Worm (Caenorhabditis elegans) whole organism, L1 larva: ENCODE results near the gene ZK662.2.

Source experiments
- C16A3.4 ChIP-seq: fragments of 150-350 bp; optimal IDR thresholded peaks from 2 replicates; lab custom pipeline; 2014; ENCODE audit warnings: missing biosample characterization, missing genetic modification characterization
- F16B12.6 ChIP-seq: fragments of 150-350 bp; optimal IDR thresholded peaks from 2 replicates; lab custom pipeline; 2014; ENCODE audit warnings: missing biosample characterization, missing genetic modification characterization
- aha-1 ChIP-seq: fragments of 150-350 bp; optimal IDR thresholded peaks from 2 replicates; lab custom pipeline; 2014; ENCODE audit warnings: missing biosample characterization, missing genetic modification characterization
- ama-1 ChIP-seq: fragments of 150-350 bp; optimal IDR thresholded peaks from 2 replicates; lab custom pipeline; 2014
- dsc-1 ChIP-seq: sonication (generic microtip); optimal IDR thresholded peaks from 2 replicates; lab custom pipeline; 2016; ENCODE audit warnings: mild to moderate bottlenecking, missing genetic modification characterization, missing compliant biosample characterization
- efl-1 ChIP-seq, 4 experiments: fragments of 150-350 bp; optimal IDR thresholded peaks in 3 of 4; peaks in 1 of 4; 1 replicate in 1 of 4; 2 replicates in 3 of 4; lab custom pipeline; 2014; ENCODE audit warnings: missing biosample characterization in 2 of 4, missing genetic modification characterization in 2 of 4, missing genetic modification reagents in 2 of 4
- egl-27 ChIP-seq, 2 experiments: fragments of 150-350 bp in 1 of 2; sonication (generic microtip); optimal IDR thresholded peaks; 3 replicates each; lab custom pipeline; 2017 to 2018; ENCODE audit warnings: missing biosample characterization in 2 of 2, missing genetic modification characterization in 2 of 2, missing genetic modification reagents in 2 of 2
- elt-3 ChIP-seq, 6 experiments: fragments of 150-350 bp in 1 of 6; sonication (generic microtip); optimal IDR thresholded peaks; 2 replicates each; lab custom pipeline; 2017 to 2018; ENCODE audit warnings: missing biosample characterization in 6 of 6, missing genetic modification characterization in 6 of 6, inconsistent platforms in 1 of 6
- fkh-4 ChIP-seq: sonication (generic microtip); optimal IDR thresholded peaks from 2 replicates; lab custom pipeline; 2016; ENCODE audit warnings: missing compliant biosample characterization, missing genetic modification characterization, borderline replicate concordance
- fos-1 ChIP-seq: fragments of 150-350 bp; optimal IDR thresholded peaks from 2 replicates; lab custom pipeline; 2014; ENCODE audit warnings: missing biosample characterization, missing genetic modification characterization
- grh-1 ChIP-seq: fragments of 200-800 bp; sonication (Bioruptor generic); IDR thresholded peaks from 2 replicates; pipeline ENCODE4 v1.3.6; 2022; ENCODE audit warnings: missing genetic modification reagents, missing genetic modification characterization, missing compliant biosample characterization
- hlh-17 ChIP-seq: fragments of 200-800 bp; sonication (Bioruptor generic); optimal IDR thresholded peaks from 2 replicates; lab custom pipeline; 2018; ENCODE audit warnings: missing genetic modification characterization, mild to moderate bottlenecking, missing compliant biosample characterization, moderate library complexity, borderline replicate concordance
- hpl-2 ChIP-seq: fragments of 150-350 bp; optimal IDR thresholded peaks from 2 replicates; lab custom pipeline; 2014; ENCODE audit warnings: missing biosample characterization, missing genetic modification reagents, missing genetic modification characterization
- irx-1 ChIP-seq: sonication (generic microtip); optimal IDR thresholded peaks from 2 replicates; lab custom pipeline; 2016; ENCODE audit warnings: missing genetic modification characterization, missing compliant biosample characterization
- isw-1 ChIP-seq: fragments of 200-800 bp; sonication (Bioruptor generic); IDR thresholded peaks from 2 replicates; pipeline ENCODE4 v1.3.6; 2022; ENCODE audit warnings: missing genetic modification characterization, missing compliant biosample characterization
- lin-15B ChIP-seq: fragments of 150-350 bp; sonication (generic microtip); optimal IDR thresholded peaks from 3 replicates; lab custom pipeline; 2014; ENCODE audit warnings: missing biosample characterization, missing genetic modification characterization
- lin-35 ChIP-seq, 2 experiments: fragments of 150-350 bp; optimal IDR thresholded peaks; 2 replicates each; lab custom pipeline; 2014; ENCODE audit warnings: missing biosample characterization in 2 of 2, missing genetic modification characterization in 2 of 2, missing genetic modification reagents in 2 of 2
- lsy-2 ChIP-seq, 2 experiments: fragments of 150-350 bp; optimal IDR thresholded peaks; 2 replicates each; lab custom pipeline; 2014; ENCODE audit warnings: missing biosample characterization in 2 of 2, missing genetic modification characterization in 2 of 2
- mdl-1 ChIP-seq, 2 experiments: fragments of 150-350 bp; optimal IDR thresholded peaks; 2 replicates each; lab custom pipeline; 2014 to 2017; ENCODE audit warnings: missing biosample characterization in 2 of 2, missing genetic modification characterization in 2 of 2, inconsistent platforms in 1 of 2
- mef-2 ChIP-seq: fragments of 150-350 bp; optimal IDR thresholded peaks from 2 replicates; lab custom pipeline; 2014; ENCODE audit warnings: missing biosample characterization, missing genetic modification characterization
- mep-1 ChIP-seq: fragments of 150-350 bp; optimal IDR thresholded peaks from 2 replicates; lab custom pipeline; 2014; ENCODE audit warnings: missing biosample characterization, missing genetic modification characterization
- nhr-11 ChIP-seq: fragments of 150-350 bp; optimal IDR thresholded peaks from 2 replicates; lab custom pipeline; 2014; ENCODE audit warnings: missing biosample characterization, missing genetic modification characterization
- nhr-12 ChIP-seq: sonication (generic microtip); optimal IDR thresholded peaks from 2 replicates; lab custom pipeline; 2017; ENCODE audit warnings: missing biosample characterization, missing genetic modification characterization
- nhr-19 ChIP-seq: fragments of 200-800 bp; sonication (Bioruptor generic); conservative IDR thresholded peaks from 2 replicates; pipeline ENCODE4 v1.3.6; 2022; ENCODE audit warnings: missing genetic modification characterization, missing compliant biosample characterization
- nhr-20 ChIP-seq: sonication (generic microtip); optimal IDR thresholded peaks from 2 replicates; lab custom pipeline; 2016; ENCODE audit warnings: mild to moderate bottlenecking, missing genetic modification characterization, missing compliant biosample characterization
- nhr-47 ChIP-seq: sonication (generic microtip); optimal IDR thresholded peaks from 2 replicates; lab custom pipeline; 2016; ENCODE audit warnings: mild to moderate bottlenecking, missing genetic modification characterization, moderate library complexity, missing compliant biosample characterization
- nhr-71 ChIP-seq: sonication (generic microtip); optimal IDR thresholded peaks from 2 replicates; lab custom pipeline; 2016; ENCODE audit warnings: mild to moderate bottlenecking, missing genetic modification characterization, moderate library complexity, missing compliant biosample characterization
- nhr-76 ChIP-seq: sonication (generic microtip); optimal IDR thresholded peaks from 2 replicates; lab custom pipeline; 2017; ENCODE audit warnings: missing biosample characterization, missing genetic modification characterization
- nhr-77 ChIP-seq: fragments of 150-350 bp; optimal IDR thresholded peaks from 2 replicates; lab custom pipeline; 2014; ENCODE audit warnings: missing biosample characterization, missing genetic modification characterization
- nhr-90 ChIP-seq: sonication (generic microtip); optimal IDR thresholded peaks from 2 replicates; lab custom pipeline; 2016; ENCODE audit warnings: mild to moderate bottlenecking, missing genetic modification characterization, missing compliant biosample characterization; ENCODE audit not compliant: poor library complexity
- pag-3 ChIP-seq: sonication (generic microtip); optimal IDR thresholded peaks from 2 replicates; lab custom pipeline; 2017; ENCODE audit warnings: missing genetic modification characterization, mild to moderate bottlenecking, missing compliant biosample characterization, antibody characterized with exemption, borderline replicate concordance; ENCODE audit not compliant: insufficient read depth
- pax-3 ChIP-seq: fragments of 200-800 bp; sonication (Bioruptor generic); optimal IDR thresholded peaks from 2 replicates; lab custom pipeline; 2018; ENCODE audit warnings: mild to moderate bottlenecking, missing genetic modification characterization, moderate library complexity, missing compliant biosample characterization
- skn-1 ChIP-seq: fragments of 150-350 bp; optimal IDR thresholded peaks from 2 replicates; lab custom pipeline; 2014; ENCODE audit warnings: missing biosample characterization, missing genetic modification characterization
- snu-23 ChIP-seq: sonication (generic microtip); optimal IDR thresholded peaks from 2 replicates; lab custom pipeline; 2016; ENCODE audit warnings: missing genetic modification characterization, missing compliant biosample characterization
- swsn-7 ChIP-seq: sonication (generic microtip); optimal IDR thresholded peaks from 2 replicates; lab custom pipeline; 2016; ENCODE audit warnings: missing genetic modification characterization, missing compliant biosample characterization
- unc-130 ChIP-seq: fragments of 150-350 bp; optimal IDR thresholded peaks from 2 replicates; lab custom pipeline; 2017; ENCODE audit warnings: missing biosample characterization, missing genetic modification characterization, inconsistent platforms
- unc-62 ChIP-seq: fragments of 150-350 bp; optimal IDR thresholded peaks from 2 replicates; lab custom pipeline; 2014; ENCODE audit warnings: missing biosample characterization, missing genetic modification reagents, missing genetic modification characterization
- zag-1 ChIP-seq: fragments of 150-350 bp; optimal IDR thresholded peaks from 2 replicates; lab custom pipeline; 2014; ENCODE audit warnings: missing biosample characterization, missing genetic modification characterization
- ztf-4 ChIP-seq: fragments of 150-350 bp; optimal IDR thresholded peaks from 2 replicates; lab custom pipeline; 2014; ENCODE audit warnings: missing biosample characterization, missing genetic modification characterization

Gene ZK662.2

ce11 chrX:15724994-15725393, 28.5 kb downstream of the ZK662.2 start (continued):
- peak; percentile 7 for TF ChIP-seq mef-2
- TF ChIP-seq fkh-4 (tag; lab: Kevin White, UChicago): no peak
- TF ChIP-seq aha-1 (tag; lab: Kevin White, UChicago): no peak
- no peak for TF ChIP-seq nhr-12 (tag; lab: Kevin White, UChicago)
- TF ChIP-seq lin-15B (tag; lab: Kevin White, UChicago): peak; percentile 93
- peak; percentile 45 for TF ChIP-seq irx-1 (tag; lab: Kevin White, UChicago)
- TF ChIP-seq mep-1 (tag; lab: Kevin White, UChicago): peak; percentile 89
- TF ChIP-seq isw-1 (GFP tag; lab: Robert Waterston, UW): peak; percentile 14; the same call in 1 of the 2 replicates
- TF ChIP-seq skn-1: peak; percentile 24
- TF ChIP-seq unc-130 (tag; lab: Kevin White, UChicago): peak; percentile 75
- TF ChIP-seq elt-3 (tag; optimal IDR thresholded peaks at IDR 0.05; lab: Kevin White, UChicago): peak in 1 of 6 experiments; percentile 50
- TF ChIP-seq snu-23 (GFP tag; lab: Kevin White, UChicago): peak; percentile 83
- peak; percentile 67 for TF ChIP-seq nhr-19 (GFP tag; lab: Robert Waterston, UW)
- peak; percentile 93 for TF ChIP-seq pag-3 (tag; lab: Kevin White, UChicago)
- TF ChIP-seq nhr-47 (tag; lab: Kevin White, UChicago): peak; percentile 75
- peak; percentile 34; the same call in 1 of the 2 replicates for TF ChIP-seq grh-1 (GFP tag; lab: Robert Waterston, UW)
- TF ChIP-seq nhr-90 (tag; lab: Kevin White, UChicago): peak; percentile 68
- TF ChIP-seq zag-1 (tag; lab: Kevin White, UChicago): no peak
- TF ChIP-seq unc-62 (GFP tag; lab: Kevin White, UChicago): no peak
- peak; percentile 64 to 74 for TF ChIP-seq lsy-2 (tag; optimal IDR thresholded peaks at IDR 0.05; lab: Kevin White, UChicago)
- peak; percentile 38 for TF ChIP-seq dsc-1 (tag; lab: Kevin White, UChicago)
- no peak for TF ChIP-seq nhr-76 (tag; lab: Kevin White, UChicago)
- TF ChIP-seq swsn-7 (tag; lab: Kevin White, UChicago): peak; percentile 76
- TF ChIP-seq F16B12.6 (tag; lab: Kevin White, UChicago): peak; percentile 93

- TF ChIP-seq nhr-12 (tag; lab: Kevin White, UChicago) (no peak), elt-3 (tag; optimal IDR thresholded peaks at IDR 0.05; lab: Kevin White, UChicago) (no peak), lin-15B (tag; lab: Kevin White, UChicago) (peak; percentile 42), unc-62 (GFP tag; lab: Kevin White, UChicago) (no peak), C16A3.4 (tag; lab: Kevin White, UChicago) (no peak), ztf-4 (tag; lab: Kevin White, UChicago) (no peak), nhr-20 (tag; lab: Kevin White, UChicago) (no peak), nhr-71 (tag; lab: Kevin White, UChicago) (no peak)
Measured at ce11 chrX:15725566-15726173, 29.2 kb downstream of the ZK662.2 start, which contains the start of gene lin-15B. lin-15B (plus strand) TSS chrX:15726123.

ce11 chrX:15730342-15730741, 33.8 kb downstream of the ZK662.2 start:
- TF ChIP-seq egl-27 (tag; optimal IDR thresholded peaks at IDR 0.05; lab: Kevin White, UChicago) (no peak), efl-1 (optimal IDR thresholded peaks at IDR 0.05; lab: Kevin White, UChicago) (no peak), efl-1 (GFP tag; optimal IDR thresholded peaks at IDR 0.05 in 1 of 2; lab: Kevin White, UChicago) (no peak), nhr-77 (tag; lab: Kevin White, UChicago) (no peak), nhr-76 (tag; lab: Kevin White, UChicago) (no peak), fos-1 (no peak), hpl-2 (no peak), pax-3 (tag; lab: Kevin White, UChicago) (no peak), aha-1 (tag; lab: Kevin White, UChicago) (no peak), nhr-90 (tag; lab: Kevin White, UChicago) (no peak), mdl-1 (tag; optimal IDR thresholded peaks at IDR 0.05; lab: Kevin White, UChicago) (no peak), F16B12.6 (tag; lab: Kevin White, UChicago) (no peak), nhr-11 (no peak), ama-1 (no peak), nhr-47 (tag; lab: Kevin White, UChicago) (no peak), skn-1 (no peak), lin-35 (GFP tag; optimal IDR thresholded peaks at IDR 0.05; lab: Kevin White, UChicago) (no peak), hlh-17 (no peak), snu-23 (GFP tag; lab: Kevin White, UChicago) (no peak), nhr-12 (tag; lab: Kevin White, UChicago) (no peak)
